Worm (Caenorhabditis elegans): ENCODE measurements around the gene Y39A3A.3.

DNA sequence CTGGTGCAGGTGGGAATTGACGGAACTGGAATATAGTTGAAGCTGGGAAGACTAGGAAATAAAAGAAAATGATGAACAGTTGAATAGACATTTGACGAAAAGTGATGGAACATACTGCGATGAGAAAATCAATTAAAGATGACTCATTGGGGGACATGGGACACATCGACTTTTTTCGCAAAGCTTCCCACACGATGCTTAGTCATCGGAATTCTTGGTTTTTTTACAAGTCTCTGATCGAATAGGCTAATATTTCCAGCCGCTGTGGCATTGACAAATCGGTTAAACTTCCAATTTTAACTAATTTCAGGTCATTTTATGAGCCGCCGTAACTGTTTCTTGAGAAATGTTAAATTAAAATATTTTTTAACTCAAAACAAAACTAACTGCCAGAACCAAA lies at the start of gene Y39A3A.3:
- TF ChIP-seq unc-62 (GFP tag; optimal IDR thresholded peaks at IDR 0.05) = no peak
- TF ChIP-seq F49E8.2 (tag; optimal IDR thresholded peaks at IDR 0.05; ENCODE audit: insufficient read depth) = no peak
- TF ChIP-seq fkh-3 (tag; optimal IDR thresholded peaks at IDR 0.05) = no peak
- TF ChIP-seq let-526 (GFP tag; IDR thresholded peaks at IDR 0.05) = no peak
- TF ChIP-seq nhr-27 (tag; optimal IDR thresholded peaks at IDR 0.05) = no peak
- TF ChIP-seq hmg-20 (GFP tag; IDR thresholded peaks at IDR 0.05) = no peak
- TF ChIP-seq ama-1 (optimal IDR thresholded peaks at IDR 0.05) = no peak
- TF ChIP-seq ama-1 (GFP tag; optimal IDR thresholded peaks at IDR 0.05) = no peak
- no peak for TF ChIP-seq ceh-91 (GFP tag; IDR thresholded peaks at IDR 0.05)
